Worm (Caenorhabditis elegans) whole organism, L2 larva: ENCODE measurements around the gene unc-30.

Experiments
- C34F6.9 ChIP-seq: fragments of 150-350 bp; optimal IDR thresholded peaks from 2 replicates; lab custom pipeline; 2014; ENCODE audit warnings: missing biosample characterization, missing genetic modification characterization
- F13H6.1 ChIP-seq: sonication (generic microtip); optimal IDR thresholded peaks from 2 replicates; lab custom pipeline; 2016; ENCODE audit warnings: missing genetic modification characterization, missing compliant biosample characterization
- R02D3.7 ChIP-seq: fragments of 150-350 bp; optimal IDR thresholded peaks from 2 replicates; lab custom pipeline; 2014; ENCODE audit warnings: missing biosample characterization, missing genetic modification characterization
- Y55F3AM.14 ChIP-seq: fragments of 200-800 bp; sonication (Bioruptor generic); optimal IDR thresholded peaks from 2 replicates; lab custom pipeline; 2018; ENCODE audit warnings: mild to moderate bottlenecking, missing genetic modification characterization, missing compliant biosample characterization
- ZK546.5 ChIP-seq: sonication (generic microtip); optimal IDR thresholded peaks from 2 replicates; lab custom pipeline; 2017; ENCODE audit warnings: missing biosample characterization, missing genetic modification characterization
- alr-1 ChIP-seq: fragments of 150-350 bp; optimal IDR thresholded peaks from 2 replicates; lab custom pipeline; 2014; ENCODE audit warnings: missing biosample characterization, missing genetic modification characterization
- aly-2 ChIP-seq: fragments of 150-350 bp; optimal IDR thresholded peaks from 2 replicates; lab custom pipeline; 2014; ENCODE audit warnings: missing biosample characterization, missing genetic modification characterization
- ama-1 ChIP-seq: fragments of 150-350 bp; optimal IDR thresholded peaks from 2 replicates; lab custom pipeline; 2018; ENCODE audit warnings: inconsistent platforms
- blmp-1 ChIP-seq: sonication (generic microtip); optimal IDR thresholded peaks from 2 replicates; lab custom pipeline; 2017; ENCODE audit warnings: missing genetic modification characterization, mild to moderate bottlenecking, missing compliant biosample characterization, antibody characterized with exemption, moderate library complexity; ENCODE audit not compliant: insufficient read depth
- ceh-16 ChIP-seq: fragments of 150-350 bp; optimal IDR thresholded peaks from 2 replicates; lab custom pipeline; 2014; ENCODE audit warnings: missing biosample characterization, missing genetic modification characterization
- ceh-82 ChIP-seq: fragments of 150-350 bp; optimal IDR thresholded peaks from 2 replicates; lab custom pipeline; 2014; ENCODE audit warnings: missing biosample characterization, missing genetic modification characterization
- crh-2 ChIP-seq: sonication (generic microtip); optimal IDR thresholded peaks from 2 replicates; lab custom pipeline; 2017; ENCODE audit warnings: missing biosample characterization, missing genetic modification characterization
- dmd-4 ChIP-seq: sonication (generic microtip); optimal IDR thresholded peaks from 2 replicates; lab custom pipeline; 2017; ENCODE audit warnings: missing biosample characterization, missing genetic modification characterization
- egl-27 ChIP-seq: sonication (generic microtip); optimal IDR thresholded peaks from 3 replicates; lab custom pipeline; 2017; ENCODE audit warnings: missing biosample characterization, missing genetic modification reagents, missing genetic modification characterization
- elt-3 ChIP-seq: sonication (generic microtip); optimal IDR thresholded peaks from 2 replicates; lab custom pipeline; 2017; ENCODE audit warnings: missing biosample characterization, missing genetic modification characterization
- fos-1 ChIP-seq: fragments of 150-350 bp; optimal IDR thresholded peaks from 2 replicates; lab custom pipeline; 2014; ENCODE audit warnings: missing biosample characterization, missing genetic modification characterization
- gmeb-1 ChIP-seq: fragments of 150-350 bp; optimal IDR thresholded peaks from 2 replicates; lab custom pipeline; 2014; ENCODE audit warnings: missing biosample characterization, missing genetic modification characterization
- lin-11 ChIP-seq: fragments of 150-350 bp; sonication (generic microtip); optimal IDR thresholded peaks from 2 replicates; lab custom pipeline; 2014; ENCODE audit warnings: missing biosample characterization, missing genetic modification characterization, inconsistent platforms, mixed read lengths
- lin-13 ChIP-seq: fragments of 150-350 bp; optimal IDR thresholded peaks from 2 replicates; lab custom pipeline; 2014; ENCODE audit warnings: missing biosample characterization, missing genetic modification reagents, missing genetic modification characterization
- lin-39 ChIP-seq: fragments of 150-350 bp; optimal IDR thresholded peaks from 2 replicates; lab custom pipeline; 2014; ENCODE audit warnings: missing biosample characterization, missing genetic modification reagents, missing genetic modification characterization
- lsy-2 ChIP-seq, 2 experiments: fragments of 150-350 bp in 1 of 2; sonication (generic microtip) in 1 of 2; optimal IDR thresholded peaks; 2 replicates each; lab custom pipeline; 2014 to 2017; ENCODE audit warnings: missing biosample characterization in 2 of 2, missing genetic modification characterization in 2 of 2
- mab-5 ChIP-seq: fragments of 150-350 bp; optimal IDR thresholded peaks from 2 replicates; lab custom pipeline; 2014; ENCODE audit warnings: missing biosample characterization, missing genetic modification characterization
- mbf-1 ChIP-seq: sonication (generic microtip); optimal IDR thresholded peaks from 2 replicates; lab custom pipeline; 2017; ENCODE audit warnings: missing biosample characterization, missing genetic modification characterization
- mdl-1 ChIP-seq, 2 experiments: fragments of 150-350 bp in 1 of 2; sonication (generic microtip) in 1 of 2; optimal IDR thresholded peaks; 2 replicates each; lab custom pipeline; 2017; ENCODE audit warnings: missing biosample characterization in 2 of 2, missing genetic modification characterization in 2 of 2
- nhr-10 ChIP-seq: sonication (generic microtip); optimal IDR thresholded peaks from 2 replicates; lab custom pipeline; 2017; ENCODE audit warnings: missing biosample characterization, missing genetic modification characterization
- nhr-11 ChIP-seq: fragments of 150-350 bp; optimal IDR thresholded peaks from 2 replicates; lab custom pipeline; 2014; ENCODE audit warnings: missing biosample characterization, missing genetic modification characterization
- nhr-12 ChIP-seq: fragments of 150-350 bp; optimal IDR thresholded peaks from 2 replicates; lab custom pipeline; 2014; ENCODE audit warnings: missing biosample characterization, missing genetic modification characterization
- nhr-129 ChIP-seq: fragments of 150-350 bp; optimal IDR thresholded peaks from 2 replicates; lab custom pipeline; 2014; ENCODE audit warnings: missing biosample characterization, missing genetic modification characterization
- nhr-25 ChIP-seq: fragments of 150-350 bp; sonication (generic microtip); optimal IDR thresholded peaks from 3 replicates; lab custom pipeline; 2014; ENCODE audit warnings: missing biosample characterization, missing genetic modification characterization
- nhr-6 ChIP-seq: fragments of 150-350 bp; optimal IDR thresholded peaks from 2 replicates; lab custom pipeline; 2014; ENCODE audit warnings: missing biosample characterization, missing genetic modification characterization
- nhr-77 ChIP-seq: fragments of 150-350 bp; optimal IDR thresholded peaks from 2 replicates; lab custom pipeline; 2014; ENCODE audit warnings: missing biosample characterization, missing genetic modification characterization
- peb-1 ChIP-seq: fragments of 150-350 bp; optimal IDR thresholded peaks from 2 replicates; lab custom pipeline; 2014; ENCODE audit warnings: missing biosample characterization, missing genetic modification characterization
- sem-4 ChIP-seq: fragments of 150-350 bp; optimal IDR thresholded peaks from 2 replicates; lab custom pipeline; 2014; ENCODE audit warnings: missing biosample characterization, missing genetic modification reagents, missing genetic modification characterization
- skn-1 ChIP-seq: sonication (generic microtip); optimal IDR thresholded peaks from 2 replicates; lab custom pipeline; 2017; ENCODE audit warnings: missing biosample characterization, missing genetic modification characterization
- sma-3 ChIP-seq: sonication (generic microtip); optimal IDR thresholded peaks from 2 replicates; lab custom pipeline; 2016; ENCODE audit warnings: missing genetic modification reagents, missing genetic modification characterization, missing compliant biosample characterization
- sma-9 ChIP-seq, 2 experiments: fragments of 150-350 bp in 1 of 2; sonication (generic microtip) in 1 of 2; optimal IDR thresholded peaks; 2 replicates each; lab custom pipeline; 2014 to 2016; ENCODE audit warnings: missing genetic modification characterization in 2 of 2, mild to moderate bottlenecking in 1 of 2, missing biosample characterization in 1 of 2, missing compliant biosample characterization in 1 of 2, missing genetic modification reagents in 1 of 2, moderate library complexity in 1 of 2
- snpc-4 ChIP-seq: fragments of 150-350 bp; optimal IDR thresholded peaks from 2 replicates; lab custom pipeline; 2014; ENCODE audit warnings: missing biosample characterization, missing genetic modification characterization
- unc-39 ChIP-seq: fragments of 150-350 bp; optimal IDR thresholded peaks from 2 replicates; lab custom pipeline; 2014; ENCODE audit warnings: missing biosample characterization, missing genetic modification characterization
- unc-55 ChIP-seq: fragments of 150-350 bp; sonication (generic microtip); optimal IDR thresholded peaks from 3 replicates; lab custom pipeline; 2014; ENCODE audit warnings: missing biosample characterization, missing genetic modification reagents, missing genetic modification characterization
- zag-1 ChIP-seq: fragments of 150-350 bp; optimal IDR thresholded peaks from 2 replicates; lab custom pipeline; 2014; ENCODE audit warnings: missing biosample characterization, missing genetic modification characterization
- ztf-11 ChIP-seq: sonication (generic microtip); optimal IDR thresholded peaks from 2 replicates; lab custom pipeline; 2017; ENCODE audit warnings: missing biosample characterization, missing genetic modification characterization
- ztf-4 ChIP-seq: fragments of 150-350 bp; optimal IDR thresholded peaks from 2 replicates; lab custom pipeline; 2014; ENCODE audit warnings: missing biosample characterization, missing genetic modification characterization

The unc-30 gene

ce11 chrIV:13093677-13094076 lies 25.1 kb upstream of the unc-30 start, which contains the start of the genes prcc-1 and C39E9.12 (continued):
- no peak for TF ChIP-seq elt-3 (tag; lab: Kevin White, UChicago)
- no peak for TF ChIP-seq lin-39 (tag; lab: Kevin White, UChicago)
- no peak for TF ChIP-seq mbf-1 (tag; lab: Kevin White, UChicago)
- peak; percentile 86 for TF ChIP-seq C34F6.9
- TF ChIP-seq nhr-12 (tag; lab: Kevin White, UChicago), result no peak
- TF ChIP-seq skn-1 (tag; lab: Kevin White, UChicago), result no peak
- TF ChIP-seq zag-1 (tag; lab: Kevin White, UChicago), result no peak
- TF ChIP-seq sma-9 (GFP tag; optimal IDR thresholded peaks at IDR 0.05; lab: Kevin White, UChicago), result peak; percentile 54
- TF ChIP-seq sma-9 (tag; optimal IDR thresholded peaks at IDR 0.05; lab: Kevin White, UChicago), result no peak
- TF ChIP-seq lin-11 (tag; lab: Kevin White, UChicago), result no peak
- no peak for TF ChIP-seq ZK546.5 (tag; lab: Kevin White, UChicago)
- TF ChIP-seq unc-55 (GFP tag; lab: Kevin White, UChicago), result peak; percentile 94
- TF ChIP-seq dmd-4, result no peak
- peak; percentile 47 for TF ChIP-seq sma-3
- no peak for TF ChIP-seq lin-13
- TF ChIP-seq snpc-4 (tag; lab: Kevin White, UChicago), result peak; percentile 44
- no peak for TF ChIP-seq nhr-10 (tag; lab: Kevin White, UChicago)
- peak; percentile 87 for TF ChIP-seq gmeb-1 (tag; lab: Kevin White, UChicago)
- TF ChIP-seq crh-2 (tag; lab: Kevin White, UChicago), result peak; percentile 76
- no peak for TF ChIP-seq mdl-1 (tag; optimal IDR thresholded peaks at IDR 0.05; lab: Kevin White, UChicago)
- no peak for TF ChIP-seq ceh-16 (tag; lab: Kevin White, UChicago)
- peak; percentile 31 to 86 for TF ChIP-seq lsy-2 (tag; optimal IDR thresholded peaks at IDR 0.05; lab: Kevin White, UChicago)
- TF ChIP-seq nhr-77 (tag; lab: Kevin White, UChicago), result no peak
- TF ChIP-seq nhr-129, result peak; percentile 96
- TF ChIP-seq nhr-25 (tag; lab: Kevin White, UChicago), result no peak
- no peak for TF ChIP-seq ztf-4 (tag; lab: Kevin White, UChicago)

DNA sequence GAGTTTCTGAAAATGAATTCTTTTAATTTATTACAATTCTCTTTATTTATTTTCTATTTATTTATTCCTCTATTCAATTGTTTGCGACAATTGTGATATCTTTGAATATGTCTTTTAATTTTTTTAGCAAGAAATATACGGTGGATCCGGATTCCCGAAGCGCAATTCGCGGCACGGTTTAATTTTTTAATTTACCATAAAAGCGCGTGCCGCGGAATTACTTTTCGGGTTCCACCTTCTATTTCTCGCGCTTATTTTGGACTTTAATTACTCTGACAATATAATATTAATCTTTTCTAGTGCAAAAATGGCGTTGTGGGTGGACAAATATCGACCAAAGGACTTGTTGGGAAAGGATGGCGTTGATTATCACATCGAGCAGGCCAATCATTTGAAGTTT lies 23.3 kb upstream of the unc-30 start, which contains the start of gene rfc-3:
Gene rfc-3, plus strand, starts transcription at position 301 of the 400 bp plus-strand sequence.
- no peak for TF ChIP-seq ama-1 (lab: Kevin White, UChicago)
- no peak for TF ChIP-seq aly-2 (tag; lab: Kevin White, UChicago)
- no peak for TF ChIP-seq nhr-77 (tag; lab: Kevin White, UChicago)
- no peak for TF ChIP-seq ceh-82 (tag; lab: Kevin White, UChicago)
- no peak for TF ChIP-seq gmeb-1 (tag; lab: Kevin White, UChicago)
- no peak for TF ChIP-seq nhr-129
- no peak for TF ChIP-seq unc-55 (GFP tag; lab: Kevin White, UChicago)
- no peak for TF ChIP-seq lin-11 (tag; lab: Kevin White, UChicago)
- no peak for TF ChIP-seq elt-3 (tag; lab: Kevin White, UChicago)
- TF ChIP-seq alr-1, result no peak
- no peak for TF ChIP-seq ztf-11 (tag; lab: Kevin White, UChicago)
- no peak for TF ChIP-seq zag-1 (tag; lab: Kevin White, UChicago)
- no peak for TF ChIP-seq skn-1 (tag; lab: Kevin White, UChicago)
- no peak for TF ChIP-seq blmp-1 (tag; lab: Kevin White, UChicago)
- no peak for TF ChIP-seq Y55F3AM.14 (GFP tag; lab: Kevin White, UChicago)
- TF ChIP-seq nhr-10 (tag; lab: Kevin White, UChicago), result no peak
- TF ChIP-seq sem-4, result no peak
- TF ChIP-seq lsy-2 (tag; optimal IDR thresholded peaks at IDR 0.05; lab: Kevin White, UChicago), result no peak
- TF ChIP-seq nhr-6 (tag; lab: Kevin White, UChicago), result no peak

DNA sequence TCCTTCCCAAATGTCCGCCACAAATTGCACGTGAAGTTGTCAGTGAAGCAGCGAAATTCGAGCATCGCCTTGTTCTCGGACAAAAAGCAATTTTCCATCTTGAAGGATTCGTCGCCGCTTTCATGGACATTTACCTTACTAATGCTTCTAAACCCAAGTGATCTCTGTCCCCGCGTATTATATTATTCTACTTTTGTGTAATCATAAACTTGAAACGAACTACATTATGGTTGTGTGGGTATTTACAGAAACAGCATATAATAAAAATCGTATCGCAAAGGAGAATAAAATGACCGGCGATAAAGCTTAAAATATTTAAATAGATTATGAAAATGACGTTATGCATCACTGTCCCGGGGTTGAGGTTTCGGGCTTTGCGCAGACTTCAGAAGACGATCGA lies 22.0 kb upstream of the unc-30 start:
- TF ChIP-seq nhr-129 (peak; percentile 27), lin-11 (tag; lab: Kevin White, UChicago) (no peak)

DNA sequence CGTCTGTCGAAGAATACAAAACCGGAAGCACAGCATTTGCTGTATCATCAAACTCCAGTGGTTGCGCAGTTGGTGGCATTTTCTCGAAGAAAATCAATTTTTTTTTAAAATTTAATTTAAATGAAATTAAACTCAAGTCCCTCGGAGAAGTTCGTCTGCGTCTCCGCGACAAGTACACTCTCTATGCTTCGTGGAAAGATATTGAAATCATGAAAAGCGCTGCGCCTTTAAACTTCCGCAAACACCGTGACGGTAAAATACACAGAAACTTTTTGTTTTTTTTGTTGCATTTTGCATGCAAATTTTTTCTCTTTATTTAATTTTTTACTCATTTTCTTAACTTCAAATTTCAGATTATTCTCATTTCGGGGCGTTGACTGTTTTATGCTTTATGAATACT lies 20.1 kb upstream of the unc-30 start, which contains the start of the genes dli-1, tin-9.2 and exos-4.1:
Gene dli-1, minus strand, starts transcription at position 141 of the 400 bp plus-strand sequence.
Gene tin-9.2, plus strand, starts transcription at position 344 of the 400 bp plus-strand sequence.
Gene exos-4.1, plus strand, starts transcription at position 348 of the 400 bp plus-strand sequence.
- TF ChIP-seq egl-27 (tag; lab: Kevin White, UChicago) (no peak), nhr-12 (tag; lab: Kevin White, UChicago) (no peak), lin-11 (tag; lab: Kevin White, UChicago) (peak; percentile 23), gmeb-1 (tag; lab: Kevin White, UChicago) (peak; percentile 84), crh-2 (tag; lab: Kevin White, UChicago) (peak; percentile 82), mdl-1 (tag; optimal IDR thresholded peaks at IDR 0.05; lab: Kevin White, UChicago) (peak in 1 of 2 experiments; percentile 5), lin-13 (peak; percentile 66), nhr-10 (tag; lab: Kevin White, UChicago) (no peak), mbf-1 (tag; lab: Kevin White, UChicago) (no peak), fos-1 (tag; lab: Kevin White, UChicago) (peak; percentile 47), F13H6.1 (tag; lab: Kevin White, UChicago) (peak; percentile 53), peb-1 (no peak), nhr-25 (tag; lab: Kevin White, UChicago) (peak; percentile 65), sem-4 (no peak), sma-3 (peak; percentile 40), unc-55 (GFP tag; lab: Kevin White, UChicago) (peak; percentile 89), ceh-82 (tag; lab: Kevin White, UChicago) (no peak), R02D3.7 (tag; lab: Kevin White, UChicago) (no peak), mab-5 (tag; lab: Kevin White, UChicago) (peak; percentile 67), lin-39 (tag; lab: Kevin White, UChicago) (no peak), unc-39 (tag; lab: Kevin White, UChicago) (no peak), C34F6.9 (peak; percentile 91), lsy-2 (tag; optimal IDR thresholded peaks at IDR 0.05; lab: Kevin White, UChicago) (peak; percentile 65 to 90), ztf-11 (tag; lab: Kevin White, UChicago) (no peak), skn-1 (tag; lab: Kevin White, UChicago) (no peak), nhr-6 (tag; lab: Kevin White, UChicago) (no peak), nhr-11 (tag; lab: Kevin White, UChicago) (no peak), ceh-16 (tag; lab: Kevin White, UChicago) (no peak), elt-3 (tag; lab: Kevin White, UChicago) (no peak), sma-9 (GFP tag; optimal IDR thresholded peaks at IDR 0.05; lab: Kevin White, UChicago) (no peak), sma-9 (tag; optimal IDR thresholded peaks at IDR 0.05; lab: Kevin White, UChicago) (no peak)
